Fruit fly (Drosophila melanogaster): ENCODE data around the gene brwl.

The brwl gene

DNA sequence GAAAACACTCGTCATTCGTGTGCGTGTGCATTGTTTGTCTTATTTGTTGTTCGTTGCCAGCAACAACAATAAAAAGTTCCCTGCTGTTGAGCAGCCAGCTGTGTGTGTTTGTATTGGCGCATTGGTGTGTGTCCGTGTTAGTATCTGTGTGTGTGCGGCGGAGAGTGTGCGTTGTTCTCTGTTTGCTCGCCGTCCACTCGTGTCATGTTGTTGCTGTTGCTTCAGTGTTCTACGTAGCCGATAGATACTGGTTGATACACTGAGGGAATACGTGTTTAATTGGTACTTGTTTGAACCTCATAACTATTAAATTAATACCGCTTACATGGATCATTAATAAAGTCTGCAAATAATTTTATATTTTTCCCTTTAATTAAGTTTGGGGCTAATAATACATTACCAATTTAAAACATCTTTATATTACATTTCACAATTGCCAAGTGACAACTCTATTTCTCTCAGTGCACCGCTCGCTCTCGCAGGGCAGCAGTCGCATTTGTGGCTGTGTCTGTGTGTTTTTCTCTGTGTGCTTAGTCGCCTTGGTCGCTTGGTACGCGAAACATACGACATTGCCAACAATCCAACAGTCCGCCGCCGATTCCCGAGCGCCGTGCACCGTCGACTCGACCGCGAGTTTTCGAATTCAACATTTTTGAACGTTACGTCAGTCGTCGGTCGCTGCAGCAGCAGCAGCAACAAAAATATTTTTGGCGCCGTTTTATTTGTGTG is at the start of gene brwl (continued):
- TF ChIP-seq CG3163 (GFP tag; optimal IDR thresholded peaks at IDR 0.05) (peak; percentile 87), CG11398 (GFP tag; optimal IDR thresholded peaks at IDR 0.05) (peak; percentile 98), CG12236 (GFP tag; optimal IDR thresholded peaks at IDR 0.05) (peak; percentile 96), CG7556 (GFP tag; optimal IDR thresholded peaks at IDR 0.05) (peak; percentile 99), CG32772 (GFP tag; IDR thresholded peaks at IDR 0.05) (peak; percentile 98), CG2875 (GFP tag; optimal IDR thresholded peaks at IDR 0.05) (peak; percentile 99), CG30431 (GFP tag; optimal IDR thresholded peaks at IDR 0.05) (peak; percentile 98), CG13296 (GFP tag; optimal IDR thresholded peaks at IDR 0.05) (peak; percentile 99), shn (GFP tag; optimal IDR thresholded peaks at IDR 0.05) (peak; percentile 96), HmgZ (tag; optimal IDR thresholded peaks at IDR 0.05) (peak; percentile 99), Lpt (GFP tag; optimal IDR thresholded peaks at IDR 0.05) (no peak), Dek (tag; optimal IDR thresholded peaks at IDR 0.05) (peak; percentile 98), Mad (GFP tag; optimal IDR thresholded peaks at IDR 0.05) (peak; percentile 97), CG1603 (tag; optimal IDR thresholded peaks at IDR 0.05) (peak; percentile 98), E2f1 (GFP tag; IDR thresholded peaks at IDR 0.05) (peak; percentile 98), CG13775 (GFP tag; optimal IDR thresholded peaks at IDR 0.05) (peak; percentile 99), CG8765 (GFP tag; IDR thresholded peaks at IDR 0.05) (peak; percentile 92), CG12104 (GFP tag; optimal IDR thresholded peaks at IDR 0.05) (peak; percentile 99), CG31224 (GFP tag; IDR thresholded peaks at IDR 0.05) (peak; percentile 96), tll (GFP tag; optimal IDR thresholded peaks at IDR 0.05) (peak; percentile 52 to 89), D19A (tag; optimal IDR thresholded peaks at IDR 0.05) (peak; percentile 97), CG30020 (tag; optimal IDR thresholded peaks at IDR 0.05) (peak; percentile 88), CG14014 (GFP tag; IDR thresholded peaks at IDR 0.05) (peak; percentile 98), CG11695 (GFP tag; IDR thresholded peaks at IDR 0.05) (peak; percentile 99), insv (GFP tag; optimal IDR thresholded peaks at IDR 0.05) (peak; percentile 75 to 81), Hmx (GFP tag; optimal IDR thresholded peaks at IDR 0.05) (peak; percentile 95), CG33557 (GFP tag; optimal IDR thresholded peaks at IDR 0.05) (peak; percentile 97), CG6272 (GFP tag; IDR thresholded peaks at IDR 0.05) (peak; percentile 98), jing (GFP tag; optimal IDR thresholded peaks at IDR 0.05) (peak; percentile 98), mirr (GFP tag; optimal IDR thresholded peaks at IDR 0.05) (peak; percentile 97), sob (GFP tag; IDR thresholded peaks at IDR 0.05) (peak; percentile 98), org-1 (GFP tag; optimal IDR thresholded peaks at IDR 0.05) (peak; percentile 99), tgo (GFP tag; IDR thresholded peaks at IDR 0.05) (peak; percentile 99), CG9817 (tag; optimal IDR thresholded peaks at IDR 0.05) (peak; percentile 98), CG2202 (tag; optimal IDR thresholded peaks at IDR 0.05) (peak; percentile 97), knrl (GFP tag; IDR thresholded peaks at IDR 0.05; ENCODE audit: partially characterized antibody) (0 out of 3 replicates have a peak, but pooled peaks have one; percentile 29), CG3281 (GFP tag; optimal IDR thresholded peaks at IDR 0.05) (peak; percentile 99), nau (GFP tag; optimal IDR thresholded peaks at IDR 0.05) (peak; percentile 100), corto (GFP tag; optimal IDR thresholded peaks at IDR 0.05) (peak; percentile 94), phol (tag; optimal IDR thresholded peaks at IDR 0.05) (peak; percentile 99), chif (GFP tag; optimal IDR thresholded peaks at IDR 0.05) (peak; percentile 99), Abd-B (GFP tag; optimal IDR thresholded peaks at IDR 0.05) (peak; percentile 98), Xbp1 (GFP tag; optimal IDR thresholded peaks at IDR 0.05) (peak; percentile 99), gcm2 (GFP tag; optimal IDR thresholded peaks at IDR 0.05) (peak; percentile 97), CG6813 (GFP tag; optimal IDR thresholded peaks at IDR 0.05) (peak; percentile 99), ham (GFP tag; IDR thresholded peaks at IDR 0.05) (peak; percentile 95), CG16813 (GFP tag; IDR thresholded peaks at IDR 0.05; ENCODE audit: partially characterized antibody) (0 out of 3 replicates have a peak, but pooled peaks have one; percentile 29), H2.0 (GFP tag; IDR thresholded peaks at IDR 0.05) (peak; percentile 97), Sox100B (GFP tag; optimal IDR thresholded peaks at IDR 0.05) (peak; percentile 99)
